Worm (Caenorhabditis elegans) whole organism, mixed stage, embryonic: ENCODE measurements around the gene F28E10.1.

Source experiments
- ceh-83 ChIP-seq: fragments of 200-800 bp; sonication (Bioruptor generic); optimal IDR thresholded peaks from 2 replicates; lab custom pipeline; 2018; ENCODE audit warnings: mild to moderate bottlenecking, missing genetic modification characterization, missing compliant biosample characterization
- lsy-2 ChIP-seq: fragments of 150-350 bp; optimal IDR thresholded peaks from 2 replicates; lab custom pipeline; 2014; ENCODE audit warnings: missing biosample characterization, missing genetic modification characterization
- nhr-12 ChIP-seq: fragments of 150-350 bp; optimal IDR thresholded peaks from 2 replicates; lab custom pipeline; 2014; ENCODE audit warnings: missing biosample characterization, missing genetic modification characterization
- nhr-2 ChIP-seq: fragments of 150-350 bp; optimal IDR thresholded peaks from 2 replicates; lab custom pipeline; 2014; ENCODE audit warnings: missing biosample characterization, missing genetic modification characterization
- unc-39 ChIP-seq: fragments of 150-350 bp; optimal IDR thresholded peaks from 2 replicates; lab custom pipeline; 2014; ENCODE audit warnings: missing biosample characterization, missing genetic modification characterization
- unc-62 ChIP-seq: fragments of 150-350 bp; optimal IDR thresholded peaks from 2 replicates; lab custom pipeline; 2014; ENCODE audit warnings: missing biosample characterization, missing genetic modification reagents, missing genetic modification characterization

- no peak for TF ChIP-seq ceh-83 (GFP tag; lab: Kevin White, UChicago)
- no peak for TF ChIP-seq unc-39 (tag; lab: Kevin White, UChicago)
- TF ChIP-seq nhr-2 (tag; lab: Kevin White, UChicago): no peak
- no peak for TF ChIP-seq unc-62 (GFP tag; lab: Kevin White, UChicago)
- TF ChIP-seq nhr-12 (tag; lab: Kevin White, UChicago): no peak
- TF ChIP-seq lsy-2 (tag; lab: Kevin White, UChicago): no peak
These were observed 25.7 kb upstream of the F28E10.1 start for ce11 chrIV:4542972-4543371.
